Fruit fly (Drosophila melanogaster) whole organism, wandering third instar larva: ENCODE results near the gene mRpL4.

ENCODE experiments used
- Dfd ChIP-seq: fragments of >200 bp; optimal IDR thresholded peaks from 2 replicates; lab custom pipeline; 2017; ENCODE audit warnings: missing biosample characterization, missing genetic modification characterization
- Rel ChIP-seq, 2 experiments: fragments of 200-800 bp; sonication (Bioruptor generic) in 1 of 2; optimal IDR thresholded peaks; 2 replicates in 1 of 2; 3 replicates in 1 of 2; lab custom pipeline; 2016 to 2019; ENCODE audit warnings: mild to moderate bottlenecking in 2 of 2, missing biosample characterization in 2 of 2, missing genetic modification characterization in 2 of 2, moderate library complexity in 1 of 2

Gene mRpL4

DNA sequence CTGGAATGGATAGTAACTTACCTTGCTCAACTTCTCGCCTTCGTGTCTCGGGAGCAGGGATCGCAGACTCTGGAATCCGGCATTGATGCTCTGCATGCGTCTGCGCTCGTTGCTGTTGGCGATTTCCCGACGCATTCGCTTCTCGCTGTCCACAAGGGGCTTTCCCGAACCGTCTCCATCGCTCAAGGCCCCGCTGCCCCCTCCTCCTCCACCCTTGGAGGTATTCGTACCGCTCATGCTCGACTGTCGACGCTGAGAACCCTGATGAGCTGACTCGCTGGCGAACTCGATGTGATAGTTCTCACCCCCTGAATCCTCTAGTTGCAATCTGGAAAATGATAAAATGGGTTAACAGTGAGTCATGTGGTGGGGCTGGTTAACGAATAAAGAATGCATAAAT lies 50.1 kb downstream of the mRpL4 start:
- no peak for TF ChIP-seq Rel (GFP tag; optimal IDR thresholded peaks at IDR 0.05; lab: Kevin White, UChicago)
- TF ChIP-seq Rel (tag; optimal IDR thresholded peaks at IDR 0.05; lab: Kevin White, UChicago), result peak; percentile 82
- TF ChIP-seq Dfd (GFP tag; lab: Kevin White, UChicago), result no peak
- TF ChIP-seq, all 38 proteins: peak for 1
